Fruit fly (Drosophila melanogaster): Measurements from ENCODE around the gene CG7059.
A peak's percentile ranks its signal among the peaks of the same experiment; 100 is the strongest.

CG7059 gene

dm6 chr3R:22362218-22362907 lies 27.2 kb upstream of the CG7059 start, which contains the start of the genes JMJD6, CG7071 and Muted (continued):
- TF ChIP-seq p53 (GFP tag; optimal IDR thresholded peaks at IDR 0.05) (peak; percentile 19), CG10565 (GFP tag; optimal IDR thresholded peaks at IDR 0.05) (peak; percentile 55), pita (GFP tag; optimal IDR thresholded peaks at IDR 0.05) (no peak), Doc2 (GFP tag; IDR thresholded peaks at IDR 0.05) (peak; percentile 18; the same call in 1 of the 2 replicates), CG18599 (GFP tag; optimal IDR thresholded peaks at IDR 0.05) (peak; percentile 95), al (GFP tag; IDR thresholded peaks at IDR 0.05) (peak; percentile 92), ind (GFP tag; optimal IDR thresholded peaks at IDR 0.05) (peak; percentile 93), tap (tag; optimal IDR thresholded peaks at IDR 0.05) (peak; percentile 67), ham (GFP tag; IDR thresholded peaks at IDR 0.05) (peak; percentile 59; the same call in 1 of the 2 replicates), wek (GFP tag; optimal IDR thresholded peaks at IDR 0.05) (no peak), CG7556 (GFP tag; optimal IDR thresholded peaks at IDR 0.05) (peak; percentile 85), CG4707 (GFP tag; optimal IDR thresholded peaks at IDR 0.05) (peak; percentile 48), CG34224 (GFP tag; IDR thresholded peaks at IDR 0.05; ENCODE audit: partially characterized antibody) (peak; percentile 90), CG15011 (GFP tag; optimal IDR thresholded peaks at IDR 0.05) (peak; percentile 71), ase (GFP tag; IDR thresholded peaks at IDR 0.05) (peak; percentile 90), vfl (GFP tag; optimal IDR thresholded peaks at IDR 0.05) (peak; percentile 92), CG11560 (tag; IDR thresholded peaks at IDR 0.05) (peak; percentile 71), Lhr (GFP tag; optimal IDR thresholded peaks at IDR 0.05) (peak; percentile 74), eve (GFP tag; optimal IDR thresholded peaks at IDR 0.05) (no peak), BtbVII (GFP tag; optimal IDR thresholded peaks at IDR 0.05) (peak; percentile 85), repo (GFP tag; optimal IDR thresholded peaks at IDR 0.05) (peak; percentile 70), fd96Cb (tag; optimal IDR thresholded peaks at IDR 0.05) (peak; percentile 79), Trl (optimal IDR thresholded peaks at IDR 0.05) (peak in 1 of 2 experiments; percentile 20), Trl (GFP tag; optimal IDR thresholded peaks at IDR 0.05) (peak; percentile 90), CG6765 (GFP tag; optimal IDR thresholded peaks at IDR 0.05) (peak; percentile 81), da (GFP tag; optimal IDR thresholded peaks at IDR 0.05) (peak; percentile 34), GATAe (GFP tag; conservative IDR thresholded peaks at IDR 0.05) (peak; percentile 85), CG3847 (GFP tag; IDR thresholded peaks at IDR 0.05) (peak; percentile 95), NK7.1 (GFP tag; optimal IDR thresholded peaks at IDR 0.05) (no peak), knrl (GFP tag; IDR thresholded peaks at IDR 0.05; ENCODE audit: partially characterized antibody) (peak; percentile 86), CG11247 (GFP tag; IDR thresholded peaks at IDR 0.05) (peak; percentile 91), CG3838 (GFP tag; optimal IDR thresholded peaks at IDR 0.05) (peak; percentile 86), CG3065 (GFP tag; optimal IDR thresholded peaks at IDR 0.05) (peak; percentile 78), tin (GFP tag; optimal IDR thresholded peaks at IDR 0.05) (peak; percentile 96), Med (GFP tag) (peak; percentile 98), Eip74EF (GFP tag; optimal IDR thresholded peaks at IDR 0.05) (peak in 1 of 2 experiments; percentile 62), CG12155 (GFP tag; optimal IDR thresholded peaks at IDR 0.05) (peak; percentile 93), CG8924 (tag; optimal IDR thresholded peaks at IDR 0.05) (peak; percentile 82), CG8944 (GFP tag; optimal IDR thresholded peaks at IDR 0.05) (peak; percentile 85), Hr3 (GFP tag; optimal IDR thresholded peaks at IDR 0.05) (peak; percentile 92), CG12659 (GFP tag; optimal IDR thresholded peaks at IDR 0.05) (peak; percentile 97), CG34422 (GFP tag; IDR thresholded peaks at IDR 0.05) (peak; percentile 93), ap (GFP tag; IDR thresholded peaks at IDR 0.05) (peak; percentile 87), gro (GFP tag; optimal IDR thresholded peaks at IDR 0.05) (peak; percentile 93), MBD-R2 (GFP tag; IDR thresholded peaks at IDR 0.05) (peak; percentile 83), kah (GFP tag; optimal IDR thresholded peaks at IDR 0.05) (peak; percentile 59), CG13424 (tag; optimal IDR thresholded peaks at IDR 0.05) (peak; percentile 96), CG2678 (tag; optimal IDR thresholded peaks at IDR 0.05) (peak; percentile 92), sob (GFP tag; IDR thresholded peaks at IDR 0.05) (peak; percentile 96), CG12219 (GFP tag; optimal IDR thresholded peaks at IDR 0.05) (peak; percentile 71)
